Worm (Caenorhabditis elegans) whole organism, L1 larva: ENCODE data around the gene clc-24.
A peak's percentile ranks its signal among the peaks of the same experiment; 100 is the strongest.

Experiments used
- C04F5.9 ChIP-seq: sonication (generic microtip); optimal IDR thresholded peaks from 2 replicates; lab custom pipeline; 2016; ENCODE audit warnings: missing genetic modification characterization, missing compliant biosample characterization
- C16A3.4 ChIP-seq: fragments of 150-350 bp; optimal IDR thresholded peaks from 2 replicates; lab custom pipeline; 2014; ENCODE audit warnings: missing biosample characterization, missing genetic modification characterization
- C34B4.2 ChIP-seq: sonication (generic microtip); optimal IDR thresholded peaks from 2 replicates; lab custom pipeline; 2017; ENCODE audit warnings: mild to moderate bottlenecking, missing genetic modification characterization, missing compliant biosample characterization
- aha-1 ChIP-seq: fragments of 150-350 bp; optimal IDR thresholded peaks from 2 replicates; lab custom pipeline; 2014; ENCODE audit warnings: missing biosample characterization, missing genetic modification characterization
- alr-1 ChIP-seq: fragments of 200-800 bp; sonication (Bioruptor generic); optimal IDR thresholded peaks from 2 replicates; lab custom pipeline; 2018; ENCODE audit warnings: borderline replicate concordance, mild to moderate bottlenecking, missing genetic modification characterization, missing compliant biosample characterization
- aly-2 ChIP-seq: fragments of 150-350 bp; optimal IDR thresholded peaks from 2 replicates; lab custom pipeline; 2014; ENCODE audit warnings: missing biosample characterization, missing genetic modification characterization
- ces-1 ChIP-seq: fragments of 150-350 bp; optimal IDR thresholded peaks from 2 replicates; lab custom pipeline; 2014; ENCODE audit warnings: missing biosample characterization, missing genetic modification reagents, missing genetic modification characterization
- dpl-1 ChIP-seq, 3 experiments: fragments of 150-350 bp in 2 of 3; sonication (generic microtip) in 1 of 3; optimal IDR thresholded peaks; 2 replicates each; lab custom pipeline; 2014 to 2017; ENCODE audit warnings: missing biosample characterization in 3 of 3, missing genetic modification characterization in 3 of 3, missing genetic modification reagents in 3 of 3
- dsc-1 ChIP-seq: sonication (generic microtip); optimal IDR thresholded peaks from 2 replicates; lab custom pipeline; 2016; ENCODE audit warnings: mild to moderate bottlenecking, missing genetic modification characterization, missing compliant biosample characterization
- efl-1 ChIP-seq, 4 experiments: fragments of 150-350 bp; optimal IDR thresholded peaks in 3 of 4; peaks in 1 of 4; 1 replicate in 1 of 4; 2 replicates in 3 of 4; lab custom pipeline; 2014; ENCODE audit warnings: missing biosample characterization in 2 of 4, missing genetic modification characterization in 2 of 4, missing genetic modification reagents in 2 of 4
- fkh-10 ChIP-seq: sonication (generic microtip); optimal IDR thresholded peaks from 2 replicates; lab custom pipeline; 2017; ENCODE audit warnings: missing biosample characterization, missing genetic modification reagents, missing genetic modification characterization
- fkh-4 ChIP-seq: sonication (generic microtip); optimal IDR thresholded peaks from 2 replicates; lab custom pipeline; 2016; ENCODE audit warnings: missing compliant biosample characterization, missing genetic modification characterization, borderline replicate concordance
- hlh-4 ChIP-seq: sonication (generic microtip); optimal IDR thresholded peaks from 2 replicates; lab custom pipeline; 2016; ENCODE audit warnings: mild to moderate bottlenecking, missing genetic modification characterization, missing compliant biosample characterization
- isw-1 ChIP-seq: fragments of 200-800 bp; sonication (Bioruptor generic); IDR thresholded peaks from 2 replicates; pipeline ENCODE4 v1.3.6; 2022; ENCODE audit warnings: missing genetic modification characterization, missing compliant biosample characterization
- jun-1 ChIP-seq: fragments of 150-350 bp; optimal IDR thresholded peaks from 2 replicates; lab custom pipeline; 2014; ENCODE audit warnings: missing biosample characterization, missing genetic modification reagents, missing genetic modification characterization
- lin-14 ChIP-seq: fragments of 200-800 bp; sonication (Bioruptor generic); optimal IDR thresholded peaks from 2 replicates; lab custom pipeline; 2018; ENCODE audit warnings: mild to moderate bottlenecking, missing genetic modification characterization, moderate library complexity, missing compliant biosample characterization
- lin-15B ChIP-seq: fragments of 150-350 bp; sonication (generic microtip); optimal IDR thresholded peaks from 3 replicates; lab custom pipeline; 2014; ENCODE audit warnings: missing biosample characterization, missing genetic modification characterization
- lir-3 ChIP-seq: sonication (generic microtip); optimal IDR thresholded peaks from 2 replicates; lab custom pipeline; 2016; ENCODE audit warnings: mild to moderate bottlenecking, missing genetic modification characterization, moderate library complexity, missing compliant biosample characterization; ENCODE audit not compliant: poor library complexity
- lsy-2 ChIP-seq, 2 experiments: fragments of 150-350 bp; optimal IDR thresholded peaks; 2 replicates each; lab custom pipeline; 2014; ENCODE audit warnings: missing biosample characterization in 2 of 2, missing genetic modification characterization in 2 of 2
- mep-1 ChIP-seq: fragments of 150-350 bp; optimal IDR thresholded peaks from 2 replicates; lab custom pipeline; 2014; ENCODE audit warnings: missing biosample characterization, missing genetic modification characterization
- nhr-47 ChIP-seq: sonication (generic microtip); optimal IDR thresholded peaks from 2 replicates; lab custom pipeline; 2016; ENCODE audit warnings: mild to moderate bottlenecking, missing genetic modification characterization, moderate library complexity, missing compliant biosample characterization
- nhr-71 ChIP-seq: sonication (generic microtip); optimal IDR thresholded peaks from 2 replicates; lab custom pipeline; 2016; ENCODE audit warnings: mild to moderate bottlenecking, missing genetic modification characterization, moderate library complexity, missing compliant biosample characterization
- nhr-76 ChIP-seq: sonication (generic microtip); optimal IDR thresholded peaks from 2 replicates; lab custom pipeline; 2017; ENCODE audit warnings: missing biosample characterization, missing genetic modification characterization
- nhr-77 ChIP-seq: fragments of 150-350 bp; optimal IDR thresholded peaks from 2 replicates; lab custom pipeline; 2014; ENCODE audit warnings: missing biosample characterization, missing genetic modification characterization
- nhr-85 ChIP-seq: sonication (generic microtip); peaks from one replicate; lab custom pipeline; 2016; ENCODE audit warnings: missing genetic modification characterization, inconsistent platforms, missing compliant biosample characterization
- pax-3 ChIP-seq: fragments of 200-800 bp; sonication (Bioruptor generic); optimal IDR thresholded peaks from 2 replicates; lab custom pipeline; 2018; ENCODE audit warnings: mild to moderate bottlenecking, missing genetic modification characterization, moderate library complexity, missing compliant biosample characterization
- pqm-1 ChIP-seq: sonication (generic microtip); optimal IDR thresholded peaks from 3 replicates; lab custom pipeline; 2017; ENCODE audit warnings: missing biosample characterization, missing genetic modification characterization
- snpc-4 ChIP-seq: fragments of 150-350 bp; optimal IDR thresholded peaks from 2 replicates; lab custom pipeline; 2014; ENCODE audit warnings: missing biosample characterization, missing genetic modification characterization
- snu-23 ChIP-seq: sonication (generic microtip); optimal IDR thresholded peaks from 2 replicates; lab custom pipeline; 2016; ENCODE audit warnings: missing genetic modification characterization, missing compliant biosample characterization
- sox-4 ChIP-seq: sonication (generic microtip); optimal IDR thresholded peaks from 2 replicates; lab custom pipeline; 2016; ENCODE audit warnings: missing genetic modification characterization, missing compliant biosample characterization
- sptf-1 ChIP-seq: fragments of 150-350 bp; optimal IDR thresholded peaks from 2 replicates; lab custom pipeline; 2014; ENCODE audit warnings: missing biosample characterization, missing genetic modification characterization
- unc-130 ChIP-seq: fragments of 150-350 bp; optimal IDR thresholded peaks from 2 replicates; lab custom pipeline; 2017; ENCODE audit warnings: missing biosample characterization, missing genetic modification characterization, inconsistent platforms
- unc-98 ChIP-seq: fragments of 200-800 bp; sonication (Bioruptor generic); IDR thresholded peaks from 2 replicates; pipeline ENCODE4 v1.3.6; 2022; ENCODE audit warnings: missing genetic modification characterization, missing compliant biosample characterization
- vab-15 ChIP-seq: sonication (generic microtip); optimal IDR thresholded peaks from 2 replicates; lab custom pipeline; 2017; ENCODE audit warnings: missing genotype, mild to moderate bottlenecking, missing genetic modification characterization, missing compliant biosample characterization
- zag-1 ChIP-seq: fragments of 150-350 bp; optimal IDR thresholded peaks from 2 replicates; lab custom pipeline; 2014; ENCODE audit warnings: missing biosample characterization, missing genetic modification characterization
- ztf-11 ChIP-seq, 2 experiments: sonication (generic microtip); optimal IDR thresholded peaks; 2 replicates each; lab custom pipeline; 2016 to 2017; ENCODE audit warnings: missing genetic modification characterization in 2 of 2, missing biosample characterization in 1 of 2, missing compliant biosample characterization in 1 of 2
- ztf-4 ChIP-seq: fragments of 150-350 bp; optimal IDR thresholded peaks from 2 replicates; lab custom pipeline; 2014; ENCODE audit warnings: missing biosample characterization, missing genetic modification characterization

The clc-24 gene

DNA sequence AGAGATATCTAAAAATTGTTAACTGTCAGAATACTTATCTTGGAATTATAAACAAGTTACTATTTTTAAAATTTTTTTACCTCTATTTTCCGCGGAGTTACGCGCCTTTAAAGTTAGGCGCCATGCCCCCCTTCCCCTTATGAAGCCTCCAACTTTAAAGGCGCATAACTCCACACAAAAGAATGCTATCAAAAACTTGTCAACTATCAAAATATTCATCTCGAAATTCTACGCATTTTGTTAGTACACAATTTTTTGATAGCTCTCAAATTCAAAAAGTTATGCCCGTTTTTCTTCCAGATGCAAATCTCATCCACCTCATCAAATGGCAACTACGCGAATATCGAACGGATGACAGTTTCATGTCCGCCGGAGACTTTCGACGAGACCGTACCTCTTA, 26.9 kb upstream of the clc-24 start, which contains the start of gene tbc-10:
TSS of gene tbc-10 (plus strand) at position 301 of the 400 bp plus-strand sequence.
- no peak for TF ChIP-seq dsc-1 (tag; lab: Kevin White, UChicago)
- no peak for TF ChIP-seq sox-4 (tag; lab: Kevin White, UChicago)
- TF ChIP-seq sptf-1 (tag; lab: Kevin White, UChicago): no peak
- no peak for TF ChIP-seq isw-1
- TF ChIP-seq zag-1 (tag; lab: Kevin White, UChicago): no peak
- TF ChIP-seq mep-1 (tag; lab: Kevin White, UChicago): no peak
- TF ChIP-seq jun-1: no peak
- no peak for TF ChIP-seq ces-1 (GFP tag; lab: Kevin White, UChicago)
- TF ChIP-seq lin-15B (tag; lab: Kevin White, UChicago): no peak
- TF ChIP-seq efl-1 (optimal IDR thresholded peaks at IDR 0.05; lab: Kevin White, UChicago): no peak
- TF ChIP-seq efl-1 (GFP tag; optimal IDR thresholded peaks at IDR 0.05 in 1 of 2; lab: Kevin White, UChicago): no peak
- no peak for TF ChIP-seq nhr-47 (tag; lab: Kevin White, UChicago)
- TF ChIP-seq, all 84 proteins: peak for 0

DNA sequence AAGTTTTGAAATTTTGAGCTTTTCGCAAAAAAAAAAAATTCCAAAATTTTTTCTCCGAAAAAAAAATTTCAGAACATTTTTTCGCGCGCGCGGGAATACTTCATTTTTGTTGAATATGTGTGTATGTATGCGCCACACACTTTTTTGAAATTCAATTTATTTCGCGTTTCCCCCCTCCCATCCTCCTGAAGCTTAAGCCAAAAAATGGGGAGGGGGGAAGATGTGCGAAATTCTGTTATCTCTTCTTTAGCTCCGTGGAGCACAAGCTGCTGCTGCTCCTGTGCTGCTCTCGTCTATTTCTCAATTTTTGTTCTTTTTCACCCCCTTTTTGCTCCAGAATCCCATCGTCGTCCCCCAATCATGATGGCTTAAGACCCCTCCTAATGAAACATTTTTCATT, 20.3 kb upstream of the clc-24 start:
- TF ChIP-seq unc-98: no peak
- peak; percentile 79 for TF ChIP-seq ces-1 (GFP tag; lab: Kevin White, UChicago)
- TF ChIP-seq dpl-1 (GFP tag; optimal IDR thresholded peaks at IDR 0.05; lab: Kevin White, UChicago): peak in 1 of 3 experiments; percentile 5
- TF ChIP-seq lin-14 (GFP tag; lab: Kevin White, UChicago): peak; percentile 72
- TF ChIP-seq fkh-10 (GFP tag; lab: Kevin White, UChicago): peak; percentile 68
- TF ChIP-seq C16A3.4 (tag; lab: Kevin White, UChicago): no peak

DNA sequence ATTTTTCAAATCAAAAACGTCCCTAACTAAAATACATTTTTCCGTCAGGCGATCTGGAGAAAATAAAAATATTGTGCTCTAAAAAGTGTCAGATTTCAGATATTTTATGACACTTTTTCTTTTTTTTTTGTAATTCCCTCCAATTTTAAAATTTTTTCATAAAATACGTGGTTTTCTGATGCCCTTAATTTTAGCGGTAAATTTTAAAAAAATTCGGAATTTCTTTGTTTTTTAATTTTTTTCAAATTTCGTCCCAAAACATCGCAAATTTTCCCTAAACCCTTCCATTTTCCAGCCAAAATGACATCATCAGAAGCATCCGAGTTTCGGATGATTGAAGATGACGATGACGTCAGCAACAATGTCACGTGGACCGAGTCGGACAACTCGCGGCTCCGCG, 18.3 kb upstream of the clc-24 start, which contains the start of gene trp-2:
TSS of gene trp-2 (plus strand) at position 301 of the 400 bp plus-strand sequence.
- TF ChIP-seq unc-130 (tag; lab: Kevin White, UChicago): no peak
- no peak for TF ChIP-seq sox-4 (tag; lab: Kevin White, UChicago)
- TF ChIP-seq efl-1 (optimal IDR thresholded peaks at IDR 0.05; lab: Kevin White, UChicago): no peak
- no peak for TF ChIP-seq efl-1 (GFP tag; optimal IDR thresholded peaks at IDR 0.05 in 1 of 2; lab: Kevin White, UChicago)
- TF ChIP-seq nhr-71 (tag; lab: Kevin White, UChicago): no peak

DNA sequence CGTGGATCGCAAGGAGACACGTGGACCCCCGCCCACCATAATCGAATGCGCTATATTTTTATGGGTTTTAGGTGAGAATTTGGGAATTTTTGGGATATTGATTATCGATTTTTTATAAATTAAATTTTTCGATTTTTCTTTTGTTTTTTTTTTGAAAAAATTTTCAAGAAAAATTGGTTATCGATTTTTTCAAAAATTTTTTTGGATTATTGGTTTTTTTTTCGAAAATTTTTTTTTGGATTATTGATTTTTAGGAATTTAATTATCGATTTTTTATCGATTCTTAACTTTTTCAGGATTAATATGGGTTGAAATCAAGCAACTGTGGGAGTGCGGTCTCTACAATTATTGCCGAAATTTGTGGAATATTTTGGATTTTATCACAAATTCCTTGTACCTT, 13.3 kb upstream of the clc-24 start:
- TF ChIP-seq fkh-4 (no peak), lsy-2 (tag; optimal IDR thresholded peaks at IDR 0.05; lab: Kevin White, UChicago) (no peak), lin-15B (tag; lab: Kevin White, UChicago) (no peak), isw-1 (no peak), nhr-85 (tag; lab: Kevin White, UChicago) (no peak), nhr-47 (tag; lab: Kevin White, UChicago) (no peak), nhr-71 (tag; lab: Kevin White, UChicago) (no peak), C16A3.4 (tag; lab: Kevin White, UChicago) (no peak), lin-14 (GFP tag; lab: Kevin White, UChicago) (no peak), jun-1 (no peak), aha-1 (tag; lab: Kevin White, UChicago) (no peak), pqm-1 (tag; lab: Kevin White, UChicago) (no peak), pax-3 (tag; lab: Kevin White, UChicago) (no peak), snu-23 (GFP tag; lab: Kevin White, UChicago) (no peak), nhr-76 (tag; lab: Kevin White, UChicago) (no peak), C04F5.9 (no peak), aly-2 (tag; lab: Kevin White, UChicago) (no peak), snpc-4 (tag; lab: Kevin White, UChicago) (no peak)

DNA sequence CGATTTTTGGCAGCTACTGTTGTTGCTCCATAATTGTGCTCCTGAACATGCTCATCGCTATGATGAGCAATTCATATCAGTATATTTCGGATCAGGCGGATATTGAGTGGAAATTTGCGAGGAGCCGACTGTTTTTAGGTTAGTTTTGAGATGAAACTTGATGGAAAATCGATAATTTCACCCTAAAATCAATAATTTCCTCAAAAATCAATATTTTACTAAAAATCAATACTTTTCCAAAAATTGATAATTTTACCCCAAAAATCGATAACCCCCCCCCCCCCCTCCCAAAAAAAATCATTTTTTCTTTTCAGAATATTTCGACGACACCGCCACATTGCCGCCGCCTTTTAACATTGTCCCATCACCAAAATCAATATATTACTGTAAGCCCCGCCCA, 11.0 kb upstream of the clc-24 start:
- no peak for TF ChIP-seq lir-3

DNA sequence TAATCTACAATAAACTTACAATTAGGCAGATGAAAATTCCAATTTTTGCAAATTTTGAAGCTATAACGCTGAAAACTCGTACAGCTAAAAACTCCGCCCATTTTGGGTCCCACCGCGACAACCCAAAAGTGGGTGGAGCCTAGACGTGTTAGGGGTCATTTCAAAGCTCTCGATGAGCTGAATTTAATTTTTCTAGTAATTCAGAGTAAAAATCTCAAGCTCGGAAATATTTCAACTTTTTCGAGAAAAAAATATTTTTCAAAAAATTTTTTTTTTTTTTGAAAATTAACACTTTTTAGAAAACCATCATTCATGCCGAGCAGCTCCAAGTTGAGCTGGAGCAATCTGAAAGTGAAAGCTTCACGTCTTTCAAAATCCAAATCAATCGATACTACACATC, 8.5 kb upstream of the clc-24 start, which contains the start of gene R06B10.7:
TSS of gene R06B10.7 (minus strand) at position 101 of the 400 bp plus-strand sequence.
- TF ChIP-seq alr-1 (tag; lab: Kevin White, UChicago) (no peak), snpc-4 (tag; lab: Kevin White, UChicago) (no peak), C34B4.2 (no peak), aha-1 (tag; lab: Kevin White, UChicago) (no peak), vab-15 (tag; lab: Kevin White, UChicago) (no peak), nhr-77 (no peak), zag-1 (tag; lab: Kevin White, UChicago) (no peak), sox-4 (tag; lab: Kevin White, UChicago) (no peak), ztf-11 (tag; optimal IDR thresholded peaks at IDR 0.05; lab: Kevin White, UChicago) (no peak), ztf-4 (tag; lab: Kevin White, UChicago) (no peak), hlh-4 (no peak)
- TF ChIP-seq, all 84 proteins: peak for 0
